Worm (Caenorhabditis elegans): ENCODE measurements around the gene tag-325.

Gene tag-325

DNA sequence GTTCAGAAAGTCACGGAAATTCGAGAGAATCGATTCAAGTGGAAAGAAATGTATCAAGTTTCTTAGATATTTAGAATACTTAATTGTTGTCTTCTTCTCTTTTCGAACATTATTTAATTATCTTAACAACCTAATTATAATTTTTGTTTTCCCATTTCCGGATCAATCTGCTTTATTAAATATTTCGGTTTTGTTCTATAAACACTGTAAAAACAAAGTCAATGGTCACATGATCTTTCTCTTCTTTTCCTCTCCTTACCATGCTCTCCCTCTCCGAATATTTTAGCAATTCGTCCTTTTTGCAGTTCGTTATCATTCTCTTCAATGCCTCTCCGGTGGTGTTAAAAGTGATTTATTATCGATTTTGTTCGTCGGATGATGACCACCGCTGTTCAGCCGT, at the start of gene tag-325:
Gene tag-325, plus strand, starts transcription at position 301 of the 400 bp plus-strand sequence.
- TF ChIP-seq ceh-36 (tag; optimal IDR thresholded peaks at IDR 0.05) (no peak), scrt-1 (GFP tag; IDR thresholded peaks at IDR 0.05) (no peak), tbx-11 (GFP tag; IDR thresholded peaks at IDR 0.05) (no peak), hmbx-1 (tag; optimal IDR thresholded peaks at IDR 0.05) (no peak), ceh-13 (GFP tag; optimal IDR thresholded peaks at IDR 0.05) (no peak), F13C5.2 (tag; optimal IDR thresholded peaks at IDR 0.05) (no peak), ets-7 (tag; optimal IDR thresholded peaks at IDR 0.05) (no peak), ama-1 (optimal IDR thresholded peaks at IDR 0.05) (no peak), tbx-37 (GFP tag; conservative IDR thresholded peaks at IDR 0.05) (no peak)

DNA sequence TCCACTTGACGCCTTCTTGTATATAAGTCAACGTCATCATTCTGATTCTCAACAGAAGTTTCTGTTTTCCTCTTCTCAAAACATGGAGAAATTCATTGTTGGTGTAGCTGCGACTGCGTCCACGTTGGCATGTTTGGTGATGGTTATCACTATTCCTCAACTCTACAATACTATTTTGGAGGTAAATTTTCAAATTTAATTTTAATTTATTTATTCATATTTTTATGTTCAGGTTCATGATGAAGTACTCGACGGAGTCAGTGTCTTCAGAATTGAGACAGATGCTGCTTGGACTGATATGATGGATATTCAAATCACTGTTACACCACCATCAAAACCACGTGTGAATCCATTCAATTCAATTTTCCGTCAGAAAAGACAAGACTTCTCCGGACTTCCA, 48.5 kb upstream of the tag-325 start, which contains the start of gene col-89:
Gene col-89, plus strand, starts transcription at position 19 of the 400 bp plus-strand sequence.
- TF ChIP-seq F13C5.2 (tag; optimal IDR thresholded peaks at IDR 0.05) (no peak), hmg-4 (GFP tag; optimal IDR thresholded peaks at IDR 0.05) (no peak), hmbx-1 (tag; optimal IDR thresholded peaks at IDR 0.05) (no peak), sea-1 (GFP tag; conservative IDR thresholded peaks at IDR 0.05) (no peak), tra-4 (tag; optimal IDR thresholded peaks at IDR 0.05) (no peak), ceh-36 (tag; optimal IDR thresholded peaks at IDR 0.05) (no peak), tbx-37 (GFP tag; conservative IDR thresholded peaks at IDR 0.05) (no peak), ama-1 (optimal IDR thresholded peaks at IDR 0.05) (no peak), tbx-11 (GFP tag; IDR thresholded peaks at IDR 0.05) (no peak), scrt-1 (GFP tag; IDR thresholded peaks at IDR 0.05) (no peak), pes-1 (GFP tag; IDR thresholded peaks at IDR 0.05) (no peak), aly-1 (tag; optimal IDR thresholded peaks at IDR 0.05) (no peak), B0310.2 (tag; optimal IDR thresholded peaks at IDR 0.05) (no peak), ceh-13 (GFP tag; optimal IDR thresholded peaks at IDR 0.05) (no peak), flt-1 (GFP tag; IDR thresholded peaks at IDR 0.05) (no peak), hnd-1 (tag; optimal IDR thresholded peaks at IDR 0.05) (no peak), ets-7 (tag; optimal IDR thresholded peaks at IDR 0.05) (no peak)

DNA sequence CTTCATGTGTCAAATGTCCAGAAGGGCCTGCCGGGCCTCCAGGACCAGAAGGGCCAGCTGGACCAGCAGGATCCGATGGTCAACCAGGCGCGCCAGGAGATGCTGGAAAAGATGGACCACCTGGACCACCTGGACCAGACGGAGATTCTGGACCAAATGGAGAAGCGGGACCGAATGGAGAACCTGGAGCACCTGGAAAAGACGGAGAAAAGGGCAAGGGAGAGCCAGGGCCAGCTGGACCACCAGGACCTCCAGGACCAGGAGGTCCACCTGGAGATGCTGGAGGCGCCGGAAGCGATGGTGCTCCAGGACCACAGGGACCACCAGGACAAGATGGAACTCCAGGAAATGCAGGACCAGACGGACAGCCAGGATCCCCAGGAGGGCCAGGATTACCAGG, 48.0 kb upstream of the tag-325 start:
- TF ChIP-seq tbx-11 (GFP tag; IDR thresholded peaks at IDR 0.05) (no peak), ets-7 (tag; optimal IDR thresholded peaks at IDR 0.05) (no peak), pes-1 (GFP tag; IDR thresholded peaks at IDR 0.05) (no peak), ceh-13 (GFP tag; optimal IDR thresholded peaks at IDR 0.05) (no peak), hmg-4 (GFP tag; optimal IDR thresholded peaks at IDR 0.05) (no peak), hnd-1 (tag; optimal IDR thresholded peaks at IDR 0.05) (no peak), ceh-36 (tag; optimal IDR thresholded peaks at IDR 0.05) (no peak), F13C5.2 (tag; optimal IDR thresholded peaks at IDR 0.05) (no peak), aly-1 (tag; optimal IDR thresholded peaks at IDR 0.05) (no peak), ama-1 (optimal IDR thresholded peaks at IDR 0.05) (no peak), sea-1 (GFP tag; conservative IDR thresholded peaks at IDR 0.05) (no peak), hmbx-1 (tag; optimal IDR thresholded peaks at IDR 0.05) (no peak)

DNA sequence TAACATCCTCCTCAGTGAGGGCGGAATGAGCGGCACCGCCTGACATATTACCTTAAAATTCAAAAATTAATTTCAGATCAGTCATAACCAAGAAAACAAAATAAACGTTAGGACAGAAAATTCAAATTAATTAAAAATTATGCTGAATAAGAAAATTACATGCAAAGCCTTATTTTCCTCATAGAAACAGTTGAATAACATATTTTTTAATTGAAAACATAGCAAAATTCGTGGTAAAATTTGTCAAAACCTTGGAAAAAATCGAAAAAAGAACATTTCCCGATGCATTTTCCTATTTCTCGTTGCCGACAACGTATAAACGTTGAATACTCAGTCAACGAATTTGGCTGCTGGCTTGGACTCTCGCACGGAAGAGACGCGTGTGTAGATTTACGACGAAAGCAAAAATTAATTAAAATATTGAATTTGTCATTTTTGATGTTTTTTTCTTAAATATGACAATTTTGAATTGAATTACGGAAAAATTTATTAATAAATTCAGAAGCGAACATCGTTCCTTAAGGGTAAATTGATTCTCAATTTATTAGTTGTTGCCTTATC, 42.6 kb upstream of the tag-325 start, which contains the start of the genes rps-0 and rbg-3:
Gene rps-0, minus strand, starts transcription at position 51 of the 561 bp plus-strand sequence.
Gene rbg-3, plus strand, starts transcription at position 424 of the 561 bp plus-strand sequence.
- TF ChIP-seq F13C5.2 (tag; optimal IDR thresholded peaks at IDR 0.05), result peak; percentile 80
- TF ChIP-seq flt-1 (GFP tag; IDR thresholded peaks at IDR 0.05), result no peak

DNA sequence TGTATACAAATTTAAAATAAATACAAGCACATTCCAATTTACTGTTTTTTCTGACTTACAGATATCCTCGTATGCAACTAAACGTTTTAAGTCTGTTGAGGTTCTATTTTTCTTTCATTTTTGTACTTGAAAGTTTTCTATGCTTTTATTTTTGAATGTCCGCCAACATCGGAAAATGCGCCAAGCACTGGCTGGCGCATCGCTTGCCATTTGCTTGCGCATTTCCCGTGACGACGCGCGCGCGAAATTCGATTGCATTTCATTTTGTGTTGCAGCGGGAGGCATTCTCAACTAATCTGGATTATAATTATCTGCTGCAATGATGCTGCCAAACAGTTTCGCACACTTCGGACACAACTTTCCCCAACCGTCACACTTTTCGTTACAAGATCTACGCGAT, 39.7 kb upstream of the tag-325 start, which contains the start of gene fbxl-2:
Gene fbxl-2, plus strand, starts transcription at position 278 of the 400 bp plus-strand sequence.
- TF ChIP-seq ets-7 (tag; optimal IDR thresholded peaks at IDR 0.05), result peak; percentile 10
- TF ChIP-seq tbx-37 (GFP tag; conservative IDR thresholded peaks at IDR 0.05), result no peak
- TF ChIP-seq sea-1 (GFP tag; conservative IDR thresholded peaks at IDR 0.05), result peak; percentile 44; the same call in 1 of the 2 replicates
- TF ChIP-seq hnd-1 (tag; optimal IDR thresholded peaks at IDR 0.05), result peak; percentile 40
- TF ChIP-seq ceh-13 (GFP tag; optimal IDR thresholded peaks at IDR 0.05), result no peak
- TF ChIP-seq hmg-4 (GFP tag; optimal IDR thresholded peaks at IDR 0.05), result peak; percentile 71
- no peak for TF ChIP-seq ama-1 (optimal IDR thresholded peaks at IDR 0.05)
- TF ChIP-seq ceh-36 (tag; optimal IDR thresholded peaks at IDR 0.05), result peak; percentile 56
- peak; percentile 94 for TF ChIP-seq F13C5.2 (tag; optimal IDR thresholded peaks at IDR 0.05)
- peak; percentile 56; the same call in 1 of the 2 replicates for TF ChIP-seq tbx-11 (GFP tag; IDR thresholded peaks at IDR 0.05)
- peak; percentile 34 for TF ChIP-seq B0310.2 (tag; optimal IDR thresholded peaks at IDR 0.05)
- TF ChIP-seq scrt-1 (GFP tag; IDR thresholded peaks at IDR 0.05), result 0 out of 2 replicates have a peak, but pooled peaks have one; percentile 65
- TF ChIP-seq pes-1 (GFP tag; IDR thresholded peaks at IDR 0.05), result no peak
- TF ChIP-seq flt-1 (GFP tag; IDR thresholded peaks at IDR 0.05), result peak; percentile 80; the same call in 1 of the 2 replicates

DNA sequence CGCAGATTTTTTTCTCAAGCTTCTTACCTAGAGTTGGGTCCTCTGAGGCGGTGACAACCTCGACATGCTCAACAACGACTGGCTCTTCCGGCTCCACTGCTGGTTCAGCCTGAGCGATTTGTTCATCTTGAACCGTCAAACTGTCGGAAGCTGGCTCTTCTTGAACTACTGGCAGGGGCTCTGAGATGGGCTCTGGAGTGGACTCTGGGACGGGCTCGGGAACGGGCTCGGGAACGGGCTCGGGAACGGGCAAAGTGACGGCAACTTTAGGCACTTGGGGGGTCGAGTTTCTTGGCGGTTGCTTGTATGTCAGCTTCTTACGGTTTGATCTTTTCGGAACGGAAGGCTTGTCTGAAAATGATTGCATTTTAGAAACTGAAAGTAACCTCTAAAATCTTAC, 33.8 kb upstream of the tag-325 start:
- TF ChIP-seq tbx-37 (GFP tag; conservative IDR thresholded peaks at IDR 0.05), result no peak
- no peak for TF ChIP-seq hmg-4 (GFP tag; optimal IDR thresholded peaks at IDR 0.05)
- no peak for TF ChIP-seq B0310.2 (tag; optimal IDR thresholded peaks at IDR 0.05)
- no peak for TF ChIP-seq tra-4 (tag; optimal IDR thresholded peaks at IDR 0.05)
- no peak for TF ChIP-seq pes-1 (GFP tag; IDR thresholded peaks at IDR 0.05)

DNA sequence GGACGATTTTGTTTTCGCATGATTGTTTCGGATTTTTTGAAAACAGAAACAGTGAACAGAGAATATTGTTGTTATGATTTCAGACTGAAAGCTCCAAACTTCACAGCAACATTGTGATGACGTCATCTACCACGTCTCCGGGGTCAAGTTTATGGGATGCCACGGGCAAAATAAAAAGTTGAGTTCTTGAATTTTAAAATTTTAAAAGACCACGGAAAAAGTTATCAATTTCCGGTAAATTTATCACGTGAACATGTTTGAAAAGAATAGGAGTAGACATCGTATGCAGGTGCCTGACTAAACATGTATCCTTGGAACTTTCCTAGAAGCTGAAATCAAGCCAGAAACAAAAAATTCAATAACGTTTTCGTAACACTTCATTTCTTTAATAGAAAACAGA, 33.1 kb upstream of the tag-325 start, which contains the start of gene B0393.4:
Gene B0393.4, minus strand, starts transcription at position 101 of the 400 bp plus-strand sequence.
- no peak for TF ChIP-seq ceh-36 (tag; optimal IDR thresholded peaks at IDR 0.05)

DNA sequence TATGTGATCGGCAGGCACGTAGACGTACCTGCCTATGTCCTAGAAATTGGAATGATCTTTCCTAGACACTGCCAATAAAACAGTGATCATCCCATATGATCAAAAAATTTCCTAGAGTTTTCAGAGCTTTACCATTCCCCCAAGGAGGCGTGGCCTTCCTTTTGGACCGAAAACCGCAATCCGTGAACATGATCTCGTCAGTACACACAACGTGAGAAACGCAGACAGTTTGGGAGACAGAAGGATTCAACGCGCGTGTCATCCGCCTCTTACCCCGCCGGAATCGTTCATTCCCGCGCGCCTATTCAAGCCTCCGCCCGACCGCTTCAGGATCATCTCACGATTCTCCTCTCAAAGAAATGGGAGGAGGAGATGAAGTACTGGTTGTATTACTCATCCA, 31.2 kb upstream of the tag-325 start, which contains the start of gene B0393.5:
Gene B0393.5, plus strand, starts transcription at position 301 of the 400 bp plus-strand sequence.
- TF ChIP-seq aly-1 (tag; optimal IDR thresholded peaks at IDR 0.05), result no peak
- TF ChIP-seq tbx-37 (GFP tag; conservative IDR thresholded peaks at IDR 0.05), result no peak
- TF ChIP-seq pes-1 (GFP tag; IDR thresholded peaks at IDR 0.05), result no peak
- TF ChIP-seq ceh-36 (tag; optimal IDR thresholded peaks at IDR 0.05), result no peak
- TF ChIP-seq hmbx-1 (tag; optimal IDR thresholded peaks at IDR 0.05), result no peak
- TF ChIP-seq tbx-11 (GFP tag; IDR thresholded peaks at IDR 0.05), result no peak
- no peak for TF ChIP-seq scrt-1 (GFP tag; IDR thresholded peaks at IDR 0.05)
- no peak for TF ChIP-seq F13C5.2 (tag; optimal IDR thresholded peaks at IDR 0.05)
- no peak for TF ChIP-seq sea-1 (GFP tag; conservative IDR thresholded peaks at IDR 0.05)
- no peak for TF ChIP-seq B0310.2 (tag; optimal IDR thresholded peaks at IDR 0.05)
- TF ChIP-seq ceh-13 (GFP tag; optimal IDR thresholded peaks at IDR 0.05), result no peak
- TF ChIP-seq ama-1 (optimal IDR thresholded peaks at IDR 0.05), result no peak
- TF ChIP-seq hnd-1 (tag; optimal IDR thresholded peaks at IDR 0.05), result no peak

Data from whole organism, early embryonic.